Fruit fly (Drosophila melanogaster): ENCODE measurements around the gene CG14325.

Gene CG14325

dm6 chr3R:17603717-17604116 is 23.2 kb upstream of the CG14325 start (continued):
- TF ChIP-seq jumu (GFP tag; optimal IDR thresholded peaks at IDR 0.05): no peak
- peak; percentile 74 for TF ChIP-seq CTCF (GFP tag; optimal IDR thresholded peaks at IDR 0.05)
- TF ChIP-seq CG1792 (GFP tag; optimal IDR thresholded peaks at IDR 0.05): no peak
- no peak for TF ChIP-seq salm (tag; optimal IDR thresholded peaks at IDR 0.05)
- peak; percentile 90 for TF ChIP-seq crol (GFP tag; IDR thresholded peaks at IDR 0.05)
- no peak for TF ChIP-seq Myb (GFP tag; optimal IDR thresholded peaks at IDR 0.05)
- TF ChIP-seq CG9215 (GFP tag; IDR thresholded peaks at IDR 0.05): no peak
- TF ChIP-seq Bgb (GFP tag; IDR thresholded peaks at IDR 0.05; ENCODE audit: partially characterized antibody): peak; percentile 66; the same call in 1 of the 2 replicates
- TF ChIP-seq CG8478 (optimal IDR thresholded peaks at IDR 0.05): peak; percentile 91
- TF ChIP-seq vvl (GFP tag; IDR thresholded peaks at IDR 0.05): peak; percentile 41
- no peak for TF ChIP-seq Dref (GFP tag; IDR thresholded peaks at IDR 0.05)
- TF ChIP-seq CG6765 (GFP tag; optimal IDR thresholded peaks at IDR 0.05): no peak
- no peak for TF ChIP-seq nom (GFP tag; optimal IDR thresholded peaks at IDR 0.05)
- peak; percentile 13 for TF ChIP-seq Med (GFP tag)
- no peak for TF ChIP-seq Trl (optimal IDR thresholded peaks at IDR 0.05)
- no peak for TF ChIP-seq Trl (GFP tag; optimal IDR thresholded peaks at IDR 0.05)
- TF ChIP-seq CG17186 (GFP tag; optimal IDR thresholded peaks at IDR 0.05): no peak
- TF ChIP-seq sd (tag; optimal IDR thresholded peaks at IDR 0.05): peak; percentile 89
- TF ChIP-seq HLHmδ (GFP tag; optimal IDR thresholded peaks at IDR 0.05): peak; percentile 76
- no peak for TF ChIP-seq CG3163 (GFP tag; optimal IDR thresholded peaks at IDR 0.05)
- no peak for TF ChIP-seq Dp (GFP tag; optimal IDR thresholded peaks at IDR 0.05)
- TF ChIP-seq Sox100B (GFP tag; optimal IDR thresholded peaks at IDR 0.05): no peak
- TF ChIP-seq CG8765 (GFP tag; IDR thresholded peaks at IDR 0.05): no peak
- TF ChIP-seq CG1603 (tag; optimal IDR thresholded peaks at IDR 0.05): peak; percentile 18
- TF ChIP-seq CG9932 (GFP tag; IDR thresholded peaks at IDR 0.05): peak; percentile 32; the same call in 1 of the 2 replicates
- 0 out of 3 replicates have a peak, but pooled peaks have one; percentile 38 for TF ChIP-seq Doc3 (GFP tag; IDR thresholded peaks at IDR 0.05; ENCODE audit: partially characterized antibody)
- TF ChIP-seq CG42726 (GFP tag; IDR thresholded peaks at IDR 0.05; ENCODE audit: partially characterized antibody): peak; percentile 64; the same call in 1 of the 2 replicates
- TF ChIP-seq Scr (GFP tag; IDR thresholded peaks at IDR 0.05; ENCODE audit: partially characterized antibody): peak; percentile 40
- TF ChIP-seq bbx (GFP tag; IDR thresholded peaks at IDR 0.05; ENCODE audit: partially characterized antibody): 0 out of 2 replicates have a peak, but pooled peaks have one; percentile 35
- TF ChIP-seq H2.0 (GFP tag; IDR thresholded peaks at IDR 0.05): no peak
- no peak for TF ChIP-seq Fer1 (GFP tag; optimal IDR thresholded peaks at IDR 0.05)
- 0 out of 2 replicates have a peak, but pooled peaks have one; percentile 23 for TF ChIP-seq inv (GFP tag; IDR thresholded peaks at IDR 0.05; ENCODE audit: partially characterized antibody)
- TF ChIP-seq bowl (GFP tag; IDR thresholded peaks at IDR 0.05): no peak
- TF ChIP-seq unc-4 (GFP tag; IDR thresholded peaks at IDR 0.05; ENCODE audit: partially characterized antibody): peak; percentile 35; the same call in 1 of the 2 replicates
- TF ChIP-seq Eip74EF (GFP tag; optimal IDR thresholded peaks at IDR 0.05): no peak
- TF ChIP-seq sim (GFP tag; IDR thresholded peaks at IDR 0.05): no peak
- TF ChIP-seq HLH4C (GFP tag; IDR thresholded peaks at IDR 0.05; ENCODE audit: partially characterized antibody): 0 out of 3 replicates have a peak, but pooled peaks have one; percentile 14
- no peak for TF ChIP-seq CG10565 (GFP tag; optimal IDR thresholded peaks at IDR 0.05)
- no peak for TF ChIP-seq gem (tag; optimal IDR thresholded peaks at IDR 0.05)
- no peak for TF ChIP-seq CG3726 (GFP tag; IDR thresholded peaks at IDR 0.05)
- peak; percentile 43 for TF ChIP-seq CG13287 (GFP tag; IDR thresholded peaks at IDR 0.05; ENCODE audit: partially characterized antibody)
